Worm (Caenorhabditis elegans): ENCODE measurements around the gene mlh-1.
"Not testable (repeated sequence)": the region's sequence is repeated elsewhere in the genome, so short reads cannot be mapped to it uniquely, and the experiment has no call there.

DNA sequence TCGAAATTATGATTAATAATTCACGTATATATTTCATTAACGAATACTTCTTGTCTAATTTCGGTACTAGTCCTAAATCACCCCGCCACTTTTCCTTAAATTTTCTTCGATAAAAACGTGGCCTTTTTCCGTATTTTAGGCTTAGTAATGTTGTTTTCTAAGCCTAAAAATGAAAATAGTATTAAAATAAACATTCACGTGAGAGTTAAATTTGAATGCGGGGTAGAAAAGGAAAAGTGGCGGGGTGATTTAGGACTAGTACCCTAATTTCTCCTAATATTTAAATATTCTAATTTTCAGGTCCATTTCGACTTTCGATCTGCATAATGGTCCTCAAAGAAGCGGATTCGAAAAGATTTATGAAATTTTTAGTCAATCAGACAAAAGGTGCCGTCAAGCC, 15.5 kb downstream of the mlh-1 start, which contains the start of gene T28A8.6:
- TF ChIP-seq B0310.2 (tag; optimal IDR thresholded peaks at IDR 0.05); ama-1 (optimal IDR thresholded peaks at IDR 0.05); tbx-37 (GFP tag; conservative IDR thresholded peaks at IDR 0.05); tra-4 (tag; optimal IDR thresholded peaks at IDR 0.05); F13C5.2 (tag; optimal IDR thresholded peaks at IDR 0.05); hmg-4 (GFP tag; optimal IDR thresholded peaks at IDR 0.05); tbx-11 (GFP tag; IDR thresholded peaks at IDR 0.05); ets-7 (tag; optimal IDR thresholded peaks at IDR 0.05); aly-1 (tag; optimal IDR thresholded peaks at IDR 0.05); hmbx-1 (tag; optimal IDR thresholded peaks at IDR 0.05): not testable (repeated sequence)

Data from whole organism, early embryonic.